Fruit fly (Drosophila melanogaster): ENCODE results near the gene ovo.

The ovo gene

dm6 chrX:5093924-5094323 is 45.9 kb downstream of the ovo start (continued):
- TF ChIP-seq gfzf (GFP tag; optimal IDR thresholded peaks at IDR 0.05): no peak
- peak; percentile 16 for TF ChIP-seq jing (GFP tag; optimal IDR thresholded peaks at IDR 0.05)
- peak; percentile 67 for TF ChIP-seq CG15601 (tag; optimal IDR thresholded peaks at IDR 0.05)
- peak; percentile 64; the same call in 2 of the 3 replicates for TF ChIP-seq zfh1 (GFP tag; IDR thresholded peaks at IDR 0.05)
- TF ChIP-seq Mrtf (GFP tag; IDR thresholded peaks at IDR 0.05): 0 out of 3 replicates have a peak, but pooled peaks have one; percentile 53
- peak; percentile 71 for TF ChIP-seq CG30403 (GFP tag; optimal IDR thresholded peaks at IDR 0.05)
- TF ChIP-seq CG17359 (tag; optimal IDR thresholded peaks at IDR 0.05): peak; percentile 80
- no peak for TF ChIP-seq tna (GFP tag; IDR thresholded peaks at IDR 0.05; ENCODE audit: partially characterized antibody)
- peak; percentile 66; the same call in 1 of the 2 replicates for TF ChIP-seq CG32772 (GFP tag; IDR thresholded peaks at IDR 0.05)
- peak; percentile 68 for TF ChIP-seq CG18619 (GFP tag; optimal IDR thresholded peaks at IDR 0.05)
- TF ChIP-seq shn (GFP tag; optimal IDR thresholded peaks at IDR 0.05): peak; percentile 44
- peak; percentile 75 for TF ChIP-seq CG14014 (GFP tag; IDR thresholded peaks at IDR 0.05)
- TF ChIP-seq sr (GFP tag; IDR thresholded peaks at IDR 0.05): no peak
- TF ChIP-seq CG7839 (tag; optimal IDR thresholded peaks at IDR 0.05): peak; percentile 82
- peak; percentile 71 for TF ChIP-seq CoRest (tag; optimal IDR thresholded peaks at IDR 0.05)
- peak; percentile 80 for TF ChIP-seq CG6689 (GFP tag; IDR thresholded peaks at IDR 0.05)
- TF ChIP-seq ewg (GFP tag; optimal IDR thresholded peaks at IDR 0.05): peak; percentile 59
- TF ChIP-seq ems (GFP tag; optimal IDR thresholded peaks at IDR 0.05): peak; percentile 30
- TF ChIP-seq B-H2 (GFP tag; optimal IDR thresholded peaks at IDR 0.05): no peak
- TF ChIP-seq CG6683 (GFP tag; optimal IDR thresholded peaks at IDR 0.05): peak; percentile 48
- TF ChIP-seq CG10321 (GFP tag; IDR thresholded peaks at IDR 0.05): no peak
- no peak for TF ChIP-seq CG8290 (GFP tag; optimal IDR thresholded peaks at IDR 0.05)
- TF ChIP-seq CG8290 (tag; optimal IDR thresholded peaks at IDR 0.05): peak in 1 of 2 experiments; percentile 51
- TF ChIP-seq CG1792 (GFP tag; optimal IDR thresholded peaks at IDR 0.05): peak; percentile 16
- TF ChIP-seq Hr3 (GFP tag; optimal IDR thresholded peaks at IDR 0.05): peak; percentile 42
- TF ChIP-seq kah (GFP tag; optimal IDR thresholded peaks at IDR 0.05): peak; percentile 7
- TF ChIP-seq HmgZ (tag; optimal IDR thresholded peaks at IDR 0.05): peak; percentile 57
- TF ChIP-seq chn (GFP tag; optimal IDR thresholded peaks at IDR 0.05): peak; percentile 48
- peak; percentile 52 to 54 for TF ChIP-seq Pdp1 (GFP tag; optimal IDR thresholded peaks at IDR 0.05)
- TF ChIP-seq Drgx (GFP tag; IDR thresholded peaks at IDR 0.05): no peak
- TF ChIP-seq Neu2 (GFP tag; optimal IDR thresholded peaks at IDR 0.05; ENCODE audit: borderline replicate concordance): no peak
- peak; percentile 29 for TF ChIP-seq CG2202 (tag; optimal IDR thresholded peaks at IDR 0.05)
- peak; percentile 91 for TF ChIP-seq CG18599 (GFP tag; optimal IDR thresholded peaks at IDR 0.05)
- peak; percentile 58 for TF ChIP-seq onecut (GFP tag; IDR thresholded peaks at IDR 0.05)
- peak; percentile 18; the same call in 1 of the 2 replicates for TF ChIP-seq NFAT (GFP tag; IDR thresholded peaks at IDR 0.05)
- TF ChIP-seq danr (GFP tag; IDR thresholded peaks at IDR 0.05): 0 out of 2 replicates have a peak, but pooled peaks have one; percentile 39
- peak; percentile 32 for TF ChIP-seq gro (GFP tag; optimal IDR thresholded peaks at IDR 0.05)
- TF ChIP-seq CG12769 (tag; optimal IDR thresholded peaks at IDR 0.05): peak; percentile 52
- peak in 1 of 2 experiments; percentile 69 for TF ChIP-seq eve (GFP tag; optimal IDR thresholded peaks at IDR 0.05)
- TF ChIP-seq CG13287 (GFP tag; IDR thresholded peaks at IDR 0.05; ENCODE audit: partially characterized antibody): no peak
- peak; percentile 74 for TF ChIP-seq Fer3 (tag; optimal IDR thresholded peaks at IDR 0.05)
- peak; percentile 63 for TF ChIP-seq CG10209 (GFP tag; optimal IDR thresholded peaks at IDR 0.05)
- peak; percentile 55 for TF ChIP-seq odd (GFP tag; optimal IDR thresholded peaks at IDR 0.05)
- peak; percentile 16 for TF ChIP-seq CG17802 (tag; optimal IDR thresholded peaks at IDR 0.05)

All from whole organism, embryonic.